Fruit fly (Drosophila melanogaster): ENCODE measurements around the gene CG13999.

Gene CG13999

DNA sequence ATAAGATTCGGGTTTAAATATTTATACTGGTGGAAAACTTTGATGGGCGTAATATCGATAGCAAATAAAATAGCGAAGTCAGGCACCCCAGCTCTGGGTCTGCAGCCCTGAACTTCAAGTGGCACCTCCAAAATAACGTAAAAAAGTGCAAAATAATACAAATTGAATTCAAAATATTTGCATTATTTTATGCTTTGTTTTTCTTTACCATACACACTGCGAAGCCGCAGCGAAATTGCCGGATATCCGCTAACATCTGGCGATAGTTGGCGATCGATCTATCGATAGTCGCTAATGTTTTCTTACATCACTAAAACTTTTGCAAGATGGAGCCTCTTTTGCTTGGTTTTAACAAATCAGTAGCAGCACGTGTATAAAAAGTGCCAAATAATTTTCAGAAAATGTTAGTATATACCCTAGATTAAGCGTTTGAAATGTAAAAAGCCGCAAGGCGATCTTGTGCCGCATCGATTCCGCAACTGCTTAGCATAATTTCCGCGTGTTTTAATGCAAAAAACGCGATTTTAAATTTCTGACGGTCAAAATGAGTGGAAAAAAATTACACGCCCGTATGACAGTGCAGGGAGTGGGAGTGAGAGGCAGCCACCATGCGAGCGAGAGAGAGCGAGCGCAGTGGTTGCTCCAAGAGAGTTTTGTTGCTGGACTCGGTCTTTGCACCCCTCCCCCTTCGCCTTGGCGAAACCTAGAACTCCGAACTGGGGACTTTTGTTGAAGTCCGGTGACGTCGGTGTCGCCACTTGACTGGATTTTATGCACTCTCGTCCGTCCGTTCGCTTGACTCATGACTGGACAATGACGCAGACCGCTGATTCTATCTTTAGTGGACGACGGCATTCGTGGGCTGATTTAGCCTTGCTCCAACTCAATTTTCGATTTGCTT is 25.4 kb upstream of the CG13999 start, which contains the start of gene eIF4A:
eIF4A (plus strand) TSS at position 332 of the 901 bp plus-strand sequence.
- TF ChIP-seq Dll (optimal IDR thresholded peaks at IDR 0.05) (peak; percentile 72), psq (optimal IDR thresholded peaks at IDR 0.05) (no peak)

DNA sequence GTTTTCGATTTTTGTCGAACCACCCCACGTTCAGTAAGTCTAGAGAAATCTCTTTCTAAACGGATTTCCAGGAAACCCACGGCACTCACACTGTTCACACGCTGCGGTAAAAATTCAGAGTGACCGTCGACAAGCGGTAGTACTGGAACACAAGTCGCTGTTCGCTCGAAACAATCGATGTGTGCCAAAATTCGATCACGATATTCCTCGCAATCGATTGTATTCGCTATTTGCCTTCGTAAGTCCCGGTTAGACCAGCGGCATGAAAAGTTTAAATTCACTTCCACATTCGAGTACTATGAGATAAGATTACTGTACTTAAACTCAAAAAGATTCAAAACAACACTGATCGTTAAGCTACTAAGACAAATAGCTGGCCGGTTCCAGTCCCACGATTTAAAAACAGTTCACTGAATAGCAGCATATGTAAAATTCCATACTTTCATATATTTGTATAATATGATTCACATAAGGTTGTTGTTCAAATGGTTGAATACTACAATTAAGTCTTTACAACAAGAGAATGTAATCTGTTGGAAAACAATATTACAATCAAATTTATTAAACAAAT is 24.7 kb upstream of the CG13999 start, which contains the start of gene chic:
chic (minus strand) TSS at position 157 of the 571 bp plus-strand sequence.
- TF ChIP-seq Dll (optimal IDR thresholded peaks at IDR 0.05) = no peak
- TF ChIP-seq EcR (GFP tag; optimal IDR thresholded peaks at IDR 0.05) = no peak
- no peak for TF ChIP-seq CG8478 (optimal IDR thresholded peaks at IDR 0.05)
- no peak for TF ChIP-seq psq (optimal IDR thresholded peaks at IDR 0.05)
- no peak for TF ChIP-seq usp (GFP tag; optimal IDR thresholded peaks at IDR 0.05)
- no peak for TF ChIP-seq pan (optimal IDR thresholded peaks at IDR 0.05)

- TF ChIP-seq EcR (GFP tag; optimal IDR thresholded peaks at IDR 0.05) = peak in 1 of 2 experiments; percentile 15
- peak; percentile 94 for TF ChIP-seq Dll (optimal IDR thresholded peaks at IDR 0.05)
- no peak for TF ChIP-seq usp (GFP tag; optimal IDR thresholded peaks at IDR 0.05)
- no peak for TF ChIP-seq pan (optimal IDR thresholded peaks at IDR 0.05)
- peak; percentile 77 for TF ChIP-seq CG8478 (optimal IDR thresholded peaks at IDR 0.05)
Observed at dm6 chr2L:5979957-5980861, 23.9 kb upstream of the CG13999 start.

dm6 chr2L:5979055-5979399 is 22.8 kb upstream of the CG13999 start:
- TF ChIP-seq usp (GFP tag; optimal IDR thresholded peaks at IDR 0.05) = no peak
- TF ChIP-seq Dll (optimal IDR thresholded peaks at IDR 0.05) = no peak
- TF ChIP-seq EcR (GFP tag; optimal IDR thresholded peaks at IDR 0.05) = no peak
- TF ChIP-seq CG8478 (optimal IDR thresholded peaks at IDR 0.05) = no peak
- no peak for TF ChIP-seq pan (optimal IDR thresholded peaks at IDR 0.05)
- no peak for TF ChIP-seq psq (optimal IDR thresholded peaks at IDR 0.05)

DNA sequence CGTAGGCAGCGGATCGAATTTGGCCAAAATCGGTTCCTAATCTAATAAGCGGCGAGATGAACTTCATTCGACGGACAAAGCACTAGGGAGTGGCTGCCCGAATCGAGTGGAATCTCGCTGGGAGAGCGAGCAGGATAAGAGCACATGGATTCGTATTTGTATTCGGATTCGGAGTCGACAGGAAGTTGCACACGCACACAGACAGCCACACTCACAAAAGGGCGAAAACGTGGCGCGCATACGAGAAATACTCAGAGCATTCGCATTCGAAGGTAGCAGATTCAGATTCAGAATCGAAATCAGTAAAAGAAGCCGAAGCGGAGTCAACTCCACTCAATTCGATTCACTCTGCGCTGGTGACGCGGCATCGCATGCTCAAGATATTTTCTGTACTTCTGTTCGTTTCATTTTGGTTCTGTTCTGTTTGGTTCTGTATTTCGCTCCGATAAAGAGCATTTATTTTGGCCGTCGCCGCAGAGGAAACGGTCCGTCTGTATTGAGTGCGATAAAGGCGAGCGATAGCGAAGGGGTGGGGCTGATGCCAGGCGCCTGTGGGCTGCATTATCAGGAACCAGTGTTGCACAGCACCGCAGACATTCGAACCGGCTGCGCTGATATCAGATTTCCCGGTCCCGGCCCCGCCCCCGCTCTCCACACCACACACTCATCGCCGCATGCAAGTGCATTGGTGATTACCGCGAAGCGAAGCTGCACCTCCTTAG is 22.2 kb upstream of the CG13999 start:
- TF ChIP-seq psq (optimal IDR thresholded peaks at IDR 0.05) = no peak
- peak; percentile 44 for TF ChIP-seq Dll (optimal IDR thresholded peaks at IDR 0.05)

DNA sequence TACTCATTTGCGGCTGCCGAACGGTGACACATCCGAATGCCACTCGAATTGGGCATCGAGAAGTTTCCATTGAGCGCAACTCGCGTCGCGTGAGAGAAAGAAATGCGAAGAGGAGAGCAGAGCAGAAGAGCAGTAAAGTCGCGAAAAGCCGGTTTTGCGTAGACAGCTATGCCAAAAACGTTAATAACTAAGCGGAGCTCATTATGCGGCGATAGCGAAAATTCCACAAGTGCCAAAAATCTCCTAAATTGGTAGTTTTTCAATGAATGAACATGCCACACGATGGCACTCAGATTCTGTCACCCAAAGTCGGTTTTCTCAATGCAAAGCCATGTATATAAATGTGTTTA is 21.4 kb upstream of the CG13999 start:
- peak in 1 of 2 experiments; percentile 37 for TF ChIP-seq EcR (GFP tag; optimal IDR thresholded peaks at IDR 0.05)
- no peak for TF ChIP-seq pan (optimal IDR thresholded peaks at IDR 0.05)
- TF ChIP-seq CG8478 (optimal IDR thresholded peaks at IDR 0.05) = no peak
- TF ChIP-seq usp (GFP tag; optimal IDR thresholded peaks at IDR 0.05) = no peak
- TF ChIP-seq Dll (optimal IDR thresholded peaks at IDR 0.05) = peak; percentile 62
- TF ChIP-seq psq (optimal IDR thresholded peaks at IDR 0.05) = no peak

dm6 chr2L:5977070-5977728 is 20.9 kb upstream of the CG13999 start:
- TF ChIP-seq psq (optimal IDR thresholded peaks at IDR 0.05) (no peak), usp (GFP tag; optimal IDR thresholded peaks at IDR 0.05) (no peak), pan (optimal IDR thresholded peaks at IDR 0.05) (no peak), EcR (GFP tag; optimal IDR thresholded peaks at IDR 0.05) (peak; percentile 72 to 88), Dll (optimal IDR thresholded peaks at IDR 0.05) (no peak), CG8478 (optimal IDR thresholded peaks at IDR 0.05) (no peak)

DNA sequence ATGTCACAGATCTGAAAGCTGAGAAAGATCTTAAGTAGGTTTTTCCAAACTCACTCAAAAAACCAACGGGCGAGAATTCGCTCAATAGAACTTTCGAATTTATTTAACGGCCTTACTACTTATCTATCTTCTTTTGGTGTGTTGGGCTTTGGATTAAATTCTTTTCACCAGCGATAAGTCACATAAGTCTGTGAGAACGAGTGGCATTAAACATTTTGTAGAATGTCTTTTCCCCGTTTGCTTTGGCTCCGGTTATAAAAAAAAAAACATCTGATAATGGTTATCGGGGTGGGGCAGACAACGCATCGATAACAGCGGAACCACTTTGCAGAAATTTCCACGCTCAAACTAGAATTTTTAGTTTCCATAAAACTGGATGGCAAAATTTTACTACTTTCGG is 19.3 kb upstream of the CG13999 start:
- TF ChIP-seq CG8478 (optimal IDR thresholded peaks at IDR 0.05) = no peak
- TF ChIP-seq psq (optimal IDR thresholded peaks at IDR 0.05) = no peak
- peak in 1 of 2 experiments; percentile 14 for TF ChIP-seq EcR (GFP tag; optimal IDR thresholded peaks at IDR 0.05)
- no peak for TF ChIP-seq Dll (optimal IDR thresholded peaks at IDR 0.05)

DNA sequence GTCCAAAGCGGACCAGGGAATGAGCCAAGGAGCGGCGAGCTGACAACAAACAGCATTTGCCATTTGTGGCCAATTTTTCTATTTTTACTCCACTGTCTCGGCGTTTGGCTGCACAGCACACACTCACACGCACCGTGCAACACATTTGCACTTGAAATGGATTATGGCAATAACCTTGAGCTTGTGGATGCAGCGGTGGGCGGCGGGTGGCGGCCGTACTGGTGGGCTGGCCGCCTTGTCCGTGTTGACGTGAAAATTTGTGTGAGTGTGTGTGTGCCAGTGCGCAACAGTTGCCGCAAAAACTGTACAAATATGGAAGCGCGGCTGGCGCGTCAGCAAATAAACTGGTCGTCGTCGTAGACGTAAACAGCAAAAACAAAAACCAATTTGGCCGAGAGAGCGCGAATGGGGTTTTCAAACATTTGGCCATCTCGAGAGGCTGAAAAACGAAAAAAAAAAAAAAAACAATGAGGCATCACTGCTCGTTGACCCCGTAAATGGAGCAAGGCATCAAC is 18.8 kb upstream of the CG13999 start:
- no peak for TF ChIP-seq CG8478 (optimal IDR thresholded peaks at IDR 0.05)
- TF ChIP-seq EcR (GFP tag; optimal IDR thresholded peaks at IDR 0.05) = peak in 1 of 2 experiments; percentile 48

dm6 chr2L:5974122-5974521 is 17.9 kb upstream of the CG13999 start:
- TF ChIP-seq EcR (GFP tag; optimal IDR thresholded peaks at IDR 0.05) (peak in 1 of 2 experiments; percentile 31), Dll (optimal IDR thresholded peaks at IDR 0.05) (no peak)

DNA sequence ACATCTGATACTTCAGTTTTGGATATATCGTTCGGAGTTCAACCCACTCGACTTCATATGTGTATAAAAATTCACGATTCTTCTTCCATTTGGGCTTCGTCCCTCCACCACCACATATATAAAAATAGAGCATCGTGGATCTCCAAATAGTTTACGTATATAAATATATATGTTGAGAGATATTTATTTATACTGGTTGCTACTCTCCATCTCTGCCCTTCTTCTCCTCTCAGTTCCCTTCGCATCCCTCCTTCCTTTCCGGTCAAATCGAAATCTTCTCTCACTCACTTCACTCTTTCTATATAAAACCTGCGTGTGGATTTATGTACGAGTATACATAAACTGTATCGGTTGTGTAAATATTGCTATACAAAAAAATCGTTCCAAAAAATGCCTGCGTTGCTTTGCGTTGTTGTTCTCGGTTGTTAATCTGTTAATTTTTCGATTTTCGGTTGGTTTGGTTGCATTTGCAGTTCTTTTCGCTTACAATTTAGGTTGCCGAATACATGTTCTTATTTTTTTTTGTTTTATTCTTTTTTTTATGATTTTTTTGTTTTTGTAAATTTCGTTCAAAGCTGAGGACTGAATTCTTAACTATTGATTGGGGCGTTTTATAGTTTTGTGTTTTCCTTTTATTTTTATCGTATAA is 16.4 kb upstream of the CG13999 start:
- TF ChIP-seq usp (GFP tag; optimal IDR thresholded peaks at IDR 0.05) (no peak), CG8478 (optimal IDR thresholded peaks at IDR 0.05) (no peak), EcR (GFP tag; optimal IDR thresholded peaks at IDR 0.05) (no peak), psq (optimal IDR thresholded peaks at IDR 0.05) (no peak), Dll (optimal IDR thresholded peaks at IDR 0.05) (no peak), pan (optimal IDR thresholded peaks at IDR 0.05) (no peak)
